Worm (Caenorhabditis elegans) whole organism, L1 larva: ENCODE data around the gene srbc-14.

ENCODE experiments used
- C16A3.4 ChIP-seq: fragments of 150-350 bp; optimal IDR thresholded peaks from 2 replicates; lab custom pipeline; 2014; ENCODE audit warnings: missing biosample characterization, missing genetic modification characterization
- Y116A8C.19 ChIP-seq: sonication (generic microtip); optimal IDR thresholded peaks from 2 replicates; lab custom pipeline; 2016; ENCODE audit warnings: missing compliant biosample characterization, missing genetic modification characterization, borderline replicate concordance
- ama-1 ChIP-seq: fragments of 150-350 bp; optimal IDR thresholded peaks from 2 replicates; lab custom pipeline; 2014
- blmp-1 ChIP-seq: fragments of 150-350 bp; optimal IDR thresholded peaks from 2 replicates; lab custom pipeline; 2014; ENCODE audit warnings: missing biosample characterization, missing genetic modification characterization
- ceh-63 ChIP-seq: fragments of 200-800 bp; sonication (Bioruptor generic); optimal IDR thresholded peaks from 2 replicates; lab custom pipeline; 2018; ENCODE audit warnings: mild to moderate bottlenecking, missing genetic modification characterization, missing compliant biosample characterization
- ceh-90 ChIP-seq: sonication (generic microtip); optimal IDR thresholded peaks from 2 replicates; lab custom pipeline; 2016; ENCODE audit warnings: missing genetic modification characterization, missing compliant biosample characterization
- ces-1 ChIP-seq: fragments of 150-350 bp; optimal IDR thresholded peaks from 2 replicates; lab custom pipeline; 2014; ENCODE audit warnings: missing biosample characterization, missing genetic modification reagents, missing genetic modification characterization
- efl-1 ChIP-seq, 4 experiments: fragments of 150-350 bp; optimal IDR thresholded peaks in 3 of 4; peaks in 1 of 4; 1 replicate in 1 of 4; 2 replicates in 3 of 4; lab custom pipeline; 2014; ENCODE audit warnings: missing biosample characterization in 2 of 4, missing genetic modification characterization in 2 of 4, missing genetic modification reagents in 2 of 4
- elt-3 ChIP-seq, 6 experiments: fragments of 150-350 bp in 1 of 6; sonication (generic microtip); optimal IDR thresholded peaks; 2 replicates each; lab custom pipeline; 2017 to 2018; ENCODE audit warnings: missing biosample characterization in 6 of 6, missing genetic modification characterization in 6 of 6, inconsistent platforms in 1 of 6
- ets-5 ChIP-seq: fragments of 200-800 bp; sonication (Bioruptor generic); IDR thresholded peaks from 2 replicates; pipeline ENCODE4 v1.3.6; 2022; ENCODE audit warnings: missing genetic modification characterization, missing compliant biosample characterization
- fkh-4 ChIP-seq: sonication (generic microtip); optimal IDR thresholded peaks from 2 replicates; lab custom pipeline; 2016; ENCODE audit warnings: missing compliant biosample characterization, missing genetic modification characterization, borderline replicate concordance
- hlh-17 ChIP-seq: fragments of 200-800 bp; sonication (Bioruptor generic); optimal IDR thresholded peaks from 2 replicates; lab custom pipeline; 2018; ENCODE audit warnings: missing genetic modification characterization, mild to moderate bottlenecking, missing compliant biosample characterization, moderate library complexity, borderline replicate concordance
- hlh-4 ChIP-seq: sonication (generic microtip); optimal IDR thresholded peaks from 2 replicates; lab custom pipeline; 2016; ENCODE audit warnings: mild to moderate bottlenecking, missing genetic modification characterization, missing compliant biosample characterization
- irx-1 ChIP-seq: sonication (generic microtip); optimal IDR thresholded peaks from 2 replicates; lab custom pipeline; 2016; ENCODE audit warnings: missing genetic modification characterization, missing compliant biosample characterization
- lin-14 ChIP-seq: fragments of 200-800 bp; sonication (Bioruptor generic); optimal IDR thresholded peaks from 2 replicates; lab custom pipeline; 2018; ENCODE audit warnings: mild to moderate bottlenecking, missing genetic modification characterization, moderate library complexity, missing compliant biosample characterization
- lir-3 ChIP-seq: sonication (generic microtip); optimal IDR thresholded peaks from 2 replicates; lab custom pipeline; 2016; ENCODE audit warnings: mild to moderate bottlenecking, missing genetic modification characterization, moderate library complexity, missing compliant biosample characterization; ENCODE audit not compliant: poor library complexity
- mef-2 ChIP-seq: fragments of 150-350 bp; optimal IDR thresholded peaks from 2 replicates; lab custom pipeline; 2014; ENCODE audit warnings: missing biosample characterization, missing genetic modification characterization
- nhr-12 ChIP-seq: sonication (generic microtip); optimal IDR thresholded peaks from 2 replicates; lab custom pipeline; 2017; ENCODE audit warnings: missing biosample characterization, missing genetic modification characterization
- nhr-19 ChIP-seq: fragments of 200-800 bp; sonication (Bioruptor generic); conservative IDR thresholded peaks from 2 replicates; pipeline ENCODE4 v1.3.6; 2022; ENCODE audit warnings: missing genetic modification characterization, missing compliant biosample characterization
- nhr-20 ChIP-seq: sonication (generic microtip); optimal IDR thresholded peaks from 2 replicates; lab custom pipeline; 2016; ENCODE audit warnings: mild to moderate bottlenecking, missing genetic modification characterization, missing compliant biosample characterization
- nhr-237 ChIP-seq: fragments of 150-350 bp; optimal IDR thresholded peaks from 2 replicates; lab custom pipeline; 2014; ENCODE audit warnings: missing biosample characterization, missing genetic modification characterization
- nhr-28 ChIP-seq: fragments of 150-350 bp; optimal IDR thresholded peaks from 2 replicates; lab custom pipeline; 2014; ENCODE audit warnings: missing biosample characterization, missing genetic modification characterization
- nhr-47 ChIP-seq: sonication (generic microtip); optimal IDR thresholded peaks from 2 replicates; lab custom pipeline; 2016; ENCODE audit warnings: mild to moderate bottlenecking, missing genetic modification characterization, moderate library complexity, missing compliant biosample characterization
- nhr-71 ChIP-seq: sonication (generic microtip); optimal IDR thresholded peaks from 2 replicates; lab custom pipeline; 2016; ENCODE audit warnings: mild to moderate bottlenecking, missing genetic modification characterization, moderate library complexity, missing compliant biosample characterization
- nhr-84 ChIP-seq: sonication (generic microtip); optimal IDR thresholded peaks from 2 replicates; lab custom pipeline; 2017; ENCODE audit warnings: missing biosample characterization, missing genetic modification characterization
- nhr-85 ChIP-seq: sonication (generic microtip); peaks from one replicate; lab custom pipeline; 2016; ENCODE audit warnings: missing genetic modification characterization, inconsistent platforms, missing compliant biosample characterization
- nhr-90 ChIP-seq: sonication (generic microtip); optimal IDR thresholded peaks from 2 replicates; lab custom pipeline; 2016; ENCODE audit warnings: mild to moderate bottlenecking, missing genetic modification characterization, missing compliant biosample characterization; ENCODE audit not compliant: poor library complexity
- rnt-1 ChIP-seq: sonication (generic microtip); optimal IDR thresholded peaks from 2 replicates; lab custom pipeline; 2016; ENCODE audit warnings: mild to moderate bottlenecking, missing genetic modification characterization, moderate library complexity, missing compliant biosample characterization
- sptf-1 ChIP-seq: fragments of 150-350 bp; optimal IDR thresholded peaks from 2 replicates; lab custom pipeline; 2014; ENCODE audit warnings: missing biosample characterization, missing genetic modification characterization
- swsn-7 ChIP-seq: sonication (generic microtip); optimal IDR thresholded peaks from 2 replicates; lab custom pipeline; 2016; ENCODE audit warnings: missing genetic modification characterization, missing compliant biosample characterization
- tlp-1 ChIP-seq: fragments of 150-350 bp; optimal IDR thresholded peaks from 2 replicates; lab custom pipeline; 2014; ENCODE audit warnings: missing biosample characterization, missing genetic modification characterization
- unc-130 ChIP-seq: fragments of 150-350 bp; optimal IDR thresholded peaks from 2 replicates; lab custom pipeline; 2017; ENCODE audit warnings: missing biosample characterization, missing genetic modification characterization, inconsistent platforms
- unc-30 ChIP-seq: sonication (generic microtip); optimal IDR thresholded peaks from 2 replicates; lab custom pipeline; 2017; ENCODE audit warnings: missing biosample characterization, missing genetic modification characterization
- unc-62 ChIP-seq: fragments of 150-350 bp; optimal IDR thresholded peaks from 2 replicates; lab custom pipeline; 2014; ENCODE audit warnings: missing biosample characterization, missing genetic modification reagents, missing genetic modification characterization
- unc-86 ChIP-seq: sonication (generic microtip); optimal IDR thresholded peaks from 2 replicates; lab custom pipeline; 2016; ENCODE audit warnings: missing genetic modification characterization, missing compliant biosample characterization
- vab-15 ChIP-seq: sonication (generic microtip); optimal IDR thresholded peaks from 2 replicates; lab custom pipeline; 2017; ENCODE audit warnings: missing genotype, mild to moderate bottlenecking, missing genetic modification characterization, missing compliant biosample characterization
- xbp-1 ChIP-seq: sonication (generic microtip); optimal IDR thresholded peaks from 2 replicates; lab custom pipeline; 2016; ENCODE audit warnings: missing genetic modification characterization, missing compliant biosample characterization
- zag-1 ChIP-seq: fragments of 150-350 bp; optimal IDR thresholded peaks from 2 replicates; lab custom pipeline; 2014; ENCODE audit warnings: missing biosample characterization, missing genetic modification characterization
- ztf-11 ChIP-seq, 2 experiments: sonication (generic microtip); optimal IDR thresholded peaks; 2 replicates each; lab custom pipeline; 2016 to 2017; ENCODE audit warnings: missing genetic modification characterization in 2 of 2, missing biosample characterization in 1 of 2, missing compliant biosample characterization in 1 of 2
- ztf-4 ChIP-seq: fragments of 150-350 bp; optimal IDR thresholded peaks from 2 replicates; lab custom pipeline; 2014; ENCODE audit warnings: missing biosample characterization, missing genetic modification characterization

The srbc-14 gene

ce11 chrV:17077889-17078288, 6.4 kb upstream of the srbc-14 start, which contains the start of gene T05E12.3:
TSS of gene T05E12.3 (minus strand) at chrV:17077989.
- no peak for TF ChIP-seq nhr-90 (tag; lab: Kevin White, UChicago)
- TF ChIP-seq tlp-1 = no peak
- no peak for TF ChIP-seq nhr-85 (tag; lab: Kevin White, UChicago)
- TF ChIP-seq blmp-1 (tag; lab: Kevin White, UChicago) = no peak
- TF ChIP-seq ceh-63 (GFP tag; lab: Kevin White, UChicago) = no peak
- no peak for TF ChIP-seq nhr-12 (tag; lab: Kevin White, UChicago)
- TF ChIP-seq ama-1 (lab: Kevin White, UChicago) = no peak
- no peak for TF ChIP-seq lin-14 (GFP tag; lab: Kevin White, UChicago)
- no peak for TF ChIP-seq rnt-1
- TF ChIP-seq hlh-17 (GFP tag; lab: Kevin White, UChicago) = no peak
- TF ChIP-seq Y116A8C.19 = no peak
- no peak for TF ChIP-seq ets-5 (GFP tag; lab: Robert Waterston, UW)
- TF ChIP-seq unc-62 (GFP tag; lab: Kevin White, UChicago) = no peak
- TF ChIP-seq lir-3 (tag; lab: Kevin White, UChicago) = no peak
- no peak for TF ChIP-seq ceh-90 (tag; lab: Kevin White, UChicago)
- no peak for TF ChIP-seq nhr-19 (GFP tag; lab: Robert Waterston, UW)
- TF ChIP-seq hlh-4 (tag; lab: Kevin White, UChicago) = no peak
- TF ChIP-seq ztf-4 (tag; lab: Kevin White, UChicago) = no peak
- no peak for TF ChIP-seq unc-86 (tag; lab: Kevin White, UChicago)
- no peak for TF ChIP-seq ces-1

ce11 chrV:17075900-17076299, 4.4 kb upstream of the srbc-14 start, which contains the start of gene str-125:
TSS of gene str-125 (minus strand) at chrV:17076000.
- TF ChIP-seq nhr-20 (tag; lab: Kevin White, UChicago) (no peak), nhr-85 (tag; lab: Kevin White, UChicago) (no peak), unc-130 (tag; lab: Kevin White, UChicago) (no peak), nhr-47 (no peak), elt-3 (tag; optimal IDR thresholded peaks at IDR 0.05; lab: Kevin White, UChicago) (no peak), nhr-71 (tag; lab: Kevin White, UChicago) (no peak), hlh-17 (GFP tag; lab: Kevin White, UChicago) (no peak), xbp-1 (tag; lab: Kevin White, UChicago) (no peak), ztf-4 (tag; lab: Kevin White, UChicago) (no peak), vab-15 (no peak), ztf-11 (tag; optimal IDR thresholded peaks at IDR 0.05; lab: Kevin White, UChicago) (no peak)
- TF ChIP-seq, all 84 proteins: peak for 0

- TF ChIP-seq ets-5 (GFP tag; lab: Robert Waterston, UW) (no peak), hlh-17 (GFP tag; lab: Kevin White, UChicago) (no peak), efl-1 (optimal IDR thresholded peaks at IDR 0.05; lab: Kevin White, UChicago) (no peak), efl-1 (GFP tag; optimal IDR thresholded peaks at IDR 0.05 in 1 of 2; lab: Kevin White, UChicago) (peak in 1 of 2 experiments; percentile 65)
These were observed 2.6 kb downstream of the srbc-14 start, which contains the start of gene T05E12.8 for ce11 chrV:17068839-17069238. TSS of gene T05E12.8 (plus strand) at chrV:17069139.

ce11 chrV:17066634-17067033, 4.8 kb downstream of the srbc-14 start:
- TF ChIP-seq xbp-1 (tag; lab: Kevin White, UChicago) = no peak
- TF ChIP-seq C16A3.4 = no peak
- no peak for TF ChIP-seq blmp-1 (tag; lab: Kevin White, UChicago)
- no peak for TF ChIP-seq irx-1 (tag; lab: Kevin White, UChicago)
- no peak for TF ChIP-seq zag-1 (tag; lab: Kevin White, UChicago)
- TF ChIP-seq swsn-7 (tag; lab: Kevin White, UChicago) = no peak
- no peak for TF ChIP-seq vab-15
- TF ChIP-seq fkh-4 (tag; lab: Kevin White, UChicago) = no peak
- no peak for TF ChIP-seq nhr-20 (tag; lab: Kevin White, UChicago)
- no peak for TF ChIP-seq nhr-84
- TF ChIP-seq sptf-1 (tag; lab: Kevin White, UChicago) = no peak
- no peak for TF ChIP-seq mef-2
- no peak for TF ChIP-seq nhr-237 (tag; lab: Kevin White, UChicago)
- no peak for TF ChIP-seq nhr-28
- no peak for TF ChIP-seq unc-30 (tag; lab: Kevin White, UChicago)
- TF ChIP-seq hlh-17 (GFP tag; lab: Kevin White, UChicago) = no peak
